Worm (Caenorhabditis elegans): ENCODE results near the gene cbd-1.

Gene cbd-1

ce11 chrIV:11352768-11353167 lies 20.0 kb upstream of the cbd-1 start:
- TF ChIP-seq hlh-15 (tag; optimal IDR thresholded peaks at IDR 0.05) (no peak), ceh-34 (tag; optimal IDR thresholded peaks at IDR 0.05) (no peak), pha-2 (tag; optimal IDR thresholded peaks at IDR 0.05) (no peak), elt-4 (tag; optimal IDR thresholded peaks at IDR 0.05) (no peak), nhr-232 (tag; optimal IDR thresholded peaks at IDR 0.05) (no peak), zip-5 (tag; optimal IDR thresholded peaks at IDR 0.05) (no peak)

DNA sequence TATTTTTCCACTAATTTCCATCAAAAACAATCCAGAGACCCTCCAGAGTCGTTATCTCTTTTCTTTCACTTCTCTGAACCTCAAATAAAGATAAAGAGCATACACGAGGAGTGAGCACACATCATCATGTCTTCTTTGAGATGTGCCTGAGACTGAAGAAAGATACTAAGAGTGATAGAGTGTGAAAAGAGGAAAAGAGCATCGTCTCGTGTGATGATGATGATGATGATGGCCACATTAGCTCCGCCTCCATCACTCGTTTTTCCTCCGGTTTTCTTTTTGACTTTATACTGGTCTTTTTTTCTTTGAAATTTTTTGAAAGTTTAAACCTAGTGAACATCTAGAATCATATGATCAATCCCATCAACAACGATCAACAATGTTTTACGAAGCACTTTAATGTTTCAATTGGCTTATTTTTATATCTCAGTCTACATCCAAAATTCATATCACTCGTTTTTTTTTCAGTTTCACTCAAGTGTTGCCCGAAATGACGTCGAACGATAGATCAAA lies 18.8 kb upstream of the cbd-1 start, which contains the start of gene T01G1.2:
T01G1.2 (plus strand) TSS at position 463 of the 513 bp plus-strand sequence.
- TF ChIP-seq hlh-15 (tag; optimal IDR thresholded peaks at IDR 0.05) (no peak), unc-86 (tag; optimal IDR thresholded peaks at IDR 0.05) (no peak), unc-55 (GFP tag; optimal IDR thresholded peaks at IDR 0.05) (peak; percentile 67), ceh-18 (tag; optimal IDR thresholded peaks at IDR 0.05) (peak; percentile 36)

DNA sequence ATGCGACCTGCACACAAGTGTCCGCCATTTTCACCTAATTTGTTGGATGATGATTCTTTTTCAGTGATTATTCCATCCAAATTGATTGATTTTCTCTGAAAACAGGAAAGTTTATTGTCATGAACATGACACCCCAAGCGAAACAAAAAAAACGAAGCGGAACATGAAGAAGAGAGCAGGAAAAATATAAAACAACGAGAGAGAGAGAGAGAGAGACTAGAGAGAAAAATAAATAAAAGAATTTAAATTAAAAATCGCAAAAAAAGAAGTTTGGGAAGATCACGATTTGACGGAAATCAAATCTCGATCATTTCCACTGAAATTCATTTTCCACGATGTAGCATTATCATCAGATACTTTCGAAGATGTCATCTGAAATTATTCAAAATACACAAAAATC lies 13.0 kb upstream of the cbd-1 start, which contains the start of gene klp-12:
klp-12 (minus strand) TSS at position 101 of the 400 bp plus-strand sequence.
- TF ChIP-seq fkh-10 (GFP tag; optimal IDR thresholded peaks at IDR 0.05) (no peak), npax-4 (tag; optimal IDR thresholded peaks at IDR 0.05) (no peak), nhr-232 (tag; optimal IDR thresholded peaks at IDR 0.05) (no peak), F13H6.1 (tag; optimal IDR thresholded peaks at IDR 0.05) (no peak), unc-3 (GFP tag; conservative IDR thresholded peaks at IDR 0.05) (no peak), unc-3 (tag; optimal IDR thresholded peaks at IDR 0.05) (no peak), eyg-1 (tag; optimal IDR thresholded peaks at IDR 0.05) (no peak)

ce11 chrIV:11361409-11361808 lies 11.4 kb upstream of the cbd-1 start, which contains the start of gene T01G1.4:
Gene T01G1.4, minus strand, starts transcription at chrIV:11361509.
- TF ChIP-seq nhr-11 (tag; optimal IDR thresholded peaks at IDR 0.05) = no peak
- TF ChIP-seq che-1 (tag; optimal IDR thresholded peaks at IDR 0.05) = no peak
- no peak for TF ChIP-seq pros-1 (tag; optimal IDR thresholded peaks at IDR 0.05)
- TF ChIP-seq eyg-1 (tag; optimal IDR thresholded peaks at IDR 0.05) = no peak
- no peak for TF ChIP-seq tbx-7 (tag; optimal IDR thresholded peaks at IDR 0.05)
- no peak for TF ChIP-seq unc-55 (GFP tag; optimal IDR thresholded peaks at IDR 0.05)
- no peak for TF ChIP-seq ceh-30 (tag; optimal IDR thresholded peaks at IDR 0.05)
- no peak for TF ChIP-seq zip-5 (tag; optimal IDR thresholded peaks at IDR 0.05)
- no peak for TF ChIP-seq F13H6.1 (tag; optimal IDR thresholded peaks at IDR 0.05)
- TF ChIP-seq sox-2 (GFP tag; IDR thresholded peaks at IDR 0.05) = no peak
- no peak for TF ChIP-seq ceh-22 (tag; optimal IDR thresholded peaks at IDR 0.05)
- no peak for TF ChIP-seq elt-4 (tag; optimal IDR thresholded peaks at IDR 0.05)

DNA sequence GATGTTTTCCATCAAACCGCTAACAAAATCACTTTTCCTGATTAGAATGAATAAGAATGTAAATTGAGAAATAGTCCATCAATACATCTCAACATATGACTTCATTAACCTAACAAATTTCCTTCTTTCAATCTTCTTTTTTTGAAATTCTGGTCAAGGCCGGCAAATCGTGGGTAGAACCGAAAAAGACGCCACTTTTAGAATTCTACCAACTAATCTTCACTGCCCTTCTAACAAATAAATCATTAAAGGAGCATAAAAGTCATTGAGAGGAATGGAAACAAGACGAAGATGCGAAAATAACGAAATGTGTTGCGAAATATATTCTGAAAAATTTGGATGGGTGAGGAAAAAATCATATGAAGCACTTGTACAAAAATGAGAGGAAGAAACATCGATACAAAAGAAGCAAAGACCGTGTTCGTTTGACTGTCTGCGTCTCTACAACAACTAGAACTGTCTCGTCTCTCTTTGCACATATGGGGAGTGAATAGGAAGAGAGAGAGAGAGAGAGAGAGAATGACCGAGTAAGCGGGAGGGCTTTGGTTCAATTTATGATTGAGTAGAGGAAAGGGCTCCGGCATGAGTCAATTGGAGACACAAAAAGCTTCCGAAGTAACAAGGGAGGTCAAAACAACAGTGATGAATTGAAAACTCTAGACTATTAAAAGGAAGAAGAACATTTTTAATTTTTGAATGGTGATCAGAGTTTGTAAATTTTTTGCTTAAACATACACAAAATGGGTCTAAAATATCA lies 8.8 kb upstream of the cbd-1 start:
- TF ChIP-seq madf-2 (tag; optimal IDR thresholded peaks at IDR 0.05) (no peak), fax-1 (tag; optimal IDR thresholded peaks at IDR 0.05) (no peak), odd-2 (tag; optimal IDR thresholded peaks at IDR 0.05) (no peak), tbx-2 (tag; optimal IDR thresholded peaks at IDR 0.05) (peak; percentile 0), ceh-14 (tag; optimal IDR thresholded peaks at IDR 0.05) (no peak), elt-2 (tag; optimal IDR thresholded peaks at IDR 0.05) (no peak), che-1 (tag; optimal IDR thresholded peaks at IDR 0.05) (no peak), npax-4 (tag; optimal IDR thresholded peaks at IDR 0.05) (no peak), C38D4.7 (GFP tag; optimal IDR thresholded peaks at IDR 0.05) (no peak), nfya-1 (tag; optimal IDR thresholded peaks at IDR 0.05) (peak; percentile 5), ref-2 (tag; optimal IDR thresholded peaks at IDR 0.05) (no peak)

- TF ChIP-seq ref-2 (tag; optimal IDR thresholded peaks at IDR 0.05) = no peak
- no peak for TF ChIP-seq Y22D7AL.16 (tag; optimal IDR thresholded peaks at IDR 0.05)
- TF ChIP-seq hlh-8 (tag; optimal IDR thresholded peaks at IDR 0.05) = no peak
- TF ChIP-seq odd-2 (tag; optimal IDR thresholded peaks at IDR 0.05) = no peak
- no peak for TF ChIP-seq pag-3 (tag; optimal IDR thresholded peaks at IDR 0.05; ENCODE audit: borderline replicate concordance)
- no peak for TF ChIP-seq K09A11.1 (tag; optimal IDR thresholded peaks at IDR 0.05; ENCODE audit: insufficient read depth)
- TF ChIP-seq gmeb-2 (tag; optimal IDR thresholded peaks at IDR 0.05) = no peak
- no peak for TF ChIP-seq unc-55 (GFP tag; optimal IDR thresholded peaks at IDR 0.05)
- TF ChIP-seq ceh-34 (tag; optimal IDR thresholded peaks at IDR 0.05) = no peak
- no peak for TF ChIP-seq hlh-13 (GFP tag; optimal IDR thresholded peaks at IDR 0.05)
- no peak for TF ChIP-seq ahr-1 (tag; optimal IDR thresholded peaks at IDR 0.05)
- TF ChIP-seq ceh-19 (GFP tag; optimal IDR thresholded peaks at IDR 0.05) = no peak
- TF ChIP-seq ceh-30 (tag; optimal IDR thresholded peaks at IDR 0.05) = no peak
- TF ChIP-seq zip-5 (tag; optimal IDR thresholded peaks at IDR 0.05) = no peak
- no peak for TF ChIP-seq sdc-2 (tag; optimal IDR thresholded peaks at IDR 0.05)
- TF ChIP-seq eyg-1 (tag; optimal IDR thresholded peaks at IDR 0.05) = no peak
- TF ChIP-seq ceh-31 (tag; optimal IDR thresholded peaks at IDR 0.05) = no peak
- TF ChIP-seq pha-4 (tag; optimal IDR thresholded peaks at IDR 0.05) = no peak
Observed at ce11 chrIV:11371645-11372044, 1.1 kb upstream of the cbd-1 start, which contains the start of gene sec-31. Gene sec-31, minus strand, starts transcription at chrIV:11371792.
